Fruit fly (Drosophila melanogaster) whole organism, wandering third instar larva: Measurements from ENCODE around the gene CG10311.

Experiments used
- Abd-B ChIP-seq: fragments of >200 bp; optimal IDR thresholded peaks from 2 replicates; lab custom pipeline; 2017; ENCODE audit warnings: missing biosample characterization, missing genetic modification characterization
- CG32264 ChIP-seq: fragments of 200-800 bp; sonication (Bioruptor generic); optimal IDR thresholded peaks from 2 replicates; lab custom pipeline; 2016; ENCODE audit warnings: missing biosample characterization, missing genetic modification characterization
- Dif ChIP-seq: fragments of 200-275, 200-300 bp; sonication (Bioruptor generic); optimal IDR thresholded peaks from 2 replicates; lab custom pipeline; 2018; ENCODE audit warnings: missing biosample characterization, missing genetic modification characterization; ENCODE audit not compliant: partially characterized antibody
- HLH106 ChIP-seq: fragments of 200-800 bp; optimal IDR thresholded peaks from 3 replicates; lab custom pipeline; 2019; ENCODE audit warnings: missing biosample characterization, mild to moderate bottlenecking, missing genetic modification characterization, moderate library complexity
- Hr78 ChIP-seq: fragments of >200 bp; optimal IDR thresholded peaks from 2 replicates; lab custom pipeline; 2017; ENCODE audit warnings: missing biosample characterization, missing genetic modification characterization
- OdsH ChIP-seq: fragments of 200-800 bp; sonication (Bioruptor generic); optimal IDR thresholded peaks from 2 replicates; lab custom pipeline; 2016; ENCODE audit warnings: missing biosample characterization, mild to moderate bottlenecking, missing genetic modification characterization
- Rel ChIP-seq, 2 experiments: fragments of 200-800 bp; sonication (Bioruptor generic) in 1 of 2; optimal IDR thresholded peaks; 2 replicates in 1 of 2; 3 replicates in 1 of 2; lab custom pipeline; 2016 to 2019; ENCODE audit warnings: mild to moderate bottlenecking in 2 of 2, missing biosample characterization in 2 of 2, missing genetic modification characterization in 2 of 2, moderate library complexity in 1 of 2
- brk ChIP-seq: fragments of 200-800 bp; sonication (Bioruptor generic); optimal IDR thresholded peaks from 2 replicates; lab custom pipeline; 2016; ENCODE audit warnings: missing biosample characterization, mild to moderate bottlenecking, missing genetic modification characterization
- dl ChIP-seq, 2 experiments: fragments of 175-275, 200-275 bp in 1 of 2; fragments of 200-275 bp in 1 of 2; sonication (Bioruptor generic); optimal IDR thresholded peaks; lab custom pipeline; 2018; ENCODE audit warnings: mild to moderate bottlenecking in 2 of 2, missing biosample characterization in 2 of 2, missing genetic modification characterization in 2 of 2, moderate library complexity in 2 of 2; ENCODE audit not compliant: partially characterized antibody in 2 of 2, insufficient read depth in 1 of 2
- dsf ChIP-seq: sonication (Bioruptor generic); optimal IDR thresholded peaks from 2 replicates; lab custom pipeline; 2016; ENCODE audit warnings: missing biosample characterization, missing genetic modification characterization, borderline replicate concordance
- fru ChIP-seq: fragments of 200-800 bp; sonication (Bioruptor generic); optimal IDR thresholded peaks from 3 replicates; lab custom pipeline; 2016; ENCODE audit warnings: missing biosample characterization, mild to moderate bottlenecking, missing genetic modification characterization
- jim ChIP-seq: fragments of 175-275, 200-325 bp; sonication (Bioruptor generic); optimal IDR thresholded peaks from 2 replicates; lab custom pipeline; 2016; ENCODE audit warnings: missing biosample characterization, mild to moderate bottlenecking, missing genetic modification characterization
- lola ChIP-seq: fragments of >200 bp; optimal IDR thresholded peaks from 2 replicates; lab custom pipeline; 2017; ENCODE audit warnings: missing biosample characterization, missing genetic modification characterization
- pan ChIP-seq: fragments of >200 bp; optimal IDR thresholded peaks from 2 replicates; lab custom pipeline; 2017
- psq ChIP-seq: fragments of 200-800 bp; sonication (Bioruptor generic); optimal IDR thresholded peaks from 3 replicates; lab custom pipeline; 2017; ENCODE audit warnings: missing biosample characterization, mild to moderate bottlenecking, missing genetic modification characterization, moderate library complexity
- sage ChIP-seq: fragments of 200-800 bp; sonication (Bioruptor generic); optimal IDR thresholded peaks from 2 replicates; lab custom pipeline; 2016; ENCODE audit warnings: missing biosample characterization, mild to moderate bottlenecking, missing genetic modification characterization
- tai ChIP-seq: sonication (Bioruptor generic); optimal IDR thresholded peaks from 2 replicates; lab custom pipeline; 2016; ENCODE audit warnings: missing biosample characterization, missing genetic modification characterization

The CG10311 gene

dm6 chr3R:16305185-16305989, 51.4 kb downstream of the CG10311 start, which contains the start of gene Zip89B:
Gene Zip89B, plus strand, starts transcription at chr3R:16305758.
- TF ChIP-seq Dif (GFP tag; lab: Kevin White, UChicago) (peak; percentile 89), Abd-B (GFP tag; lab: Kevin White, UChicago) (no peak), HLH106 (tag; lab: Kevin White, UChicago) (no peak), psq (GFP tag; lab: Kevin White, UChicago) (peak; percentile 8), CG32264 (GFP tag; lab: Kevin White, UChicago) (no peak), dl (GFP tag; optimal IDR thresholded peaks at IDR 0.05; lab: Kevin White, UChicago; ENCODE audit: insufficient read depth in 1 of 2, partially characterized antibody in 2 of 2) (peak; percentile 71 to 86), jim (GFP tag; lab: Kevin White, UChicago) (no peak), tai (GFP tag; lab: Kevin White, UChicago) (no peak), pan (no peak), fru (GFP tag; lab: Kevin White, UChicago) (no peak), Hr78 (GFP tag; lab: Kevin White, UChicago) (no peak), lola (no peak), Rel (GFP tag; optimal IDR thresholded peaks at IDR 0.05; lab: Kevin White, UChicago) (no peak), Rel (tag; optimal IDR thresholded peaks at IDR 0.05; lab: Kevin White, UChicago) (peak; percentile 40), brk (GFP tag; lab: Kevin White, UChicago) (no peak), OdsH (GFP tag; lab: Kevin White, UChicago) (peak; percentile 18), dsf (no peak), sage (GFP tag; lab: Kevin White, UChicago) (peak; percentile 25)
